Fruit fly (Drosophila melanogaster) whole organism, embryonic: ENCODE data around the gene Lcp65Ag3.

ENCODE experiments used
- CG10147 ChIP-seq: fragments of 200-800 bp; sonication (Bioruptor generic); optimal IDR thresholded peaks from 2 replicates; lab custom pipeline; 2019; ENCODE audit warnings: missing biosample characterization, mild to moderate bottlenecking, missing genetic modification characterization, moderate library complexity
- CG10274 ChIP-seq: fragments of 200-800 bp; sonication (Bioruptor generic); optimal IDR thresholded peaks from 3 replicates; lab custom pipeline; 2017; ENCODE audit warnings: missing biosample characterization, mild to moderate bottlenecking, missing genetic modification characterization
- CG11247 ChIP-seq: fragments of 200-800 bp; sonication (Bioruptor generic); IDR thresholded peaks from 2 replicates; pipeline ENCODE4 v1.3.6; 2022; ENCODE audit warnings: missing biosample characterization, missing genetic modification characterization
- CG12299 ChIP-seq: fragments of 200-800 bp; sonication (Bioruptor generic); optimal IDR thresholded peaks from 2 replicates; lab custom pipeline; 2018; ENCODE audit warnings: missing biosample characterization, mild to moderate bottlenecking, missing genetic modification characterization
- CG13624 ChIP-seq: fragments of 200-800 bp; sonication (Bioruptor generic); optimal IDR thresholded peaks from 2 replicates; lab custom pipeline; 2016; ENCODE audit warnings: missing biosample characterization, missing genetic modification characterization
- CG14667 ChIP-seq: fragments of 200-800 bp; sonication (Bioruptor generic); IDR thresholded peaks from 2 replicates; pipeline ENCODE4 v1.3.6; 2022; ENCODE audit warnings: missing biosample characterization, missing genetic modification characterization
- CG15601 ChIP-seq: fragments of 200-800 bp; sonication (Bioruptor generic); optimal IDR thresholded peaks from 3 replicates; lab custom pipeline; 2019; ENCODE audit warnings: missing biosample characterization, mild to moderate bottlenecking, missing genetic modification characterization, moderate library complexity
- CG1602 ChIP-seq: fragments of 200-800 bp; sonication (Bioruptor generic); optimal IDR thresholded peaks from 3 replicates; lab custom pipeline; 2016; ENCODE audit warnings: missing biosample characterization, missing genetic modification characterization
- CG16813 ChIP-seq: fragments of 200-800 bp; sonication (Bioruptor generic); IDR thresholded peaks from 3 replicates; pipeline ENCODE4 v1.3.6; 2022; ENCODE audit warnings: missing biosample characterization, missing genetic modification characterization; ENCODE audit not compliant: partially characterized antibody
- CG17186 ChIP-seq: fragments of 200-800 bp; sonication (Bioruptor generic); optimal IDR thresholded peaks from 3 replicates; lab custom pipeline; 2017; ENCODE audit warnings: missing biosample characterization, missing genetic modification reagents, missing genetic modification characterization
- CG17328 ChIP-seq: fragments of 200-800 bp; sonication (Bioruptor generic); IDR thresholded peaks from 2 replicates; pipeline ENCODE4 v1.3.6; 2022; ENCODE audit warnings: missing biosample characterization, missing genetic modification characterization
- CG17385 ChIP-seq: fragments of 200-800 bp; sonication (Bioruptor generic); optimal IDR thresholded peaks from 3 replicates; lab custom pipeline; 2018; ENCODE audit warnings: missing biosample characterization, mild to moderate bottlenecking, missing genetic modification characterization
- CG18619 ChIP-seq: fragments of 200-800 bp; sonication (Bioruptor generic); optimal IDR thresholded peaks from 3 replicates; lab custom pipeline; 2017; ENCODE audit warnings: missing biosample characterization, mild to moderate bottlenecking, missing genetic modification characterization
- CG2678 ChIP-seq: fragments of 200-800 bp; sonication (Bioruptor generic); optimal IDR thresholded peaks from 3 replicates; lab custom pipeline; 2019; ENCODE audit warnings: missing biosample characterization, mild to moderate bottlenecking, missing genetic modification characterization, moderate library complexity
- CG3281 ChIP-seq: fragments of 200-800 bp; sonication (Bioruptor generic); optimal IDR thresholded peaks from 3 replicates; lab custom pipeline; 2017; ENCODE audit warnings: missing biosample characterization, mild to moderate bottlenecking, missing genetic modification characterization
- CG4707 ChIP-seq: fragments of 200-800 bp; sonication (Bioruptor generic); optimal IDR thresholded peaks from 2 replicates; lab custom pipeline; 2018; ENCODE audit warnings: missing biosample characterization, mild to moderate bottlenecking, missing genetic modification characterization, moderate library complexity
- CG4820 ChIP-seq: fragments of 200-800 bp; sonication (Bioruptor generic); optimal IDR thresholded peaks from 3 replicates; lab custom pipeline; 2016; ENCODE audit warnings: missing biosample characterization, missing genetic modification characterization
- CG6813 ChIP-seq: fragments of 200-800 bp; sonication (Bioruptor generic); optimal IDR thresholded peaks from 2 replicates; lab custom pipeline; 2017; ENCODE audit warnings: missing biosample characterization, missing genetic modification characterization, mild to moderate bottlenecking, moderate library complexity, missing genetic modification reagents
- CG9215 ChIP-seq: fragments of 200-800 bp; sonication (Bioruptor generic); IDR thresholded peaks from 2 replicates; pipeline ENCODE4 v1.3.6; 2022; ENCODE audit warnings: missing biosample characterization, missing genetic modification characterization
- Dll ChIP-seq: fragments of 200-800 bp; sonication (Bioruptor generic); IDR thresholded peaks from 4 replicates; pipeline ENCODE4 v1.3.6; 2022; ENCODE audit warnings: missing biosample characterization, missing genetic modification characterization; ENCODE audit not compliant: partially characterized antibody
- Fer3 ChIP-seq: fragments of 200-800 bp; sonication (Bioruptor generic); optimal IDR thresholded peaks from 2 replicates; lab custom pipeline; 2018; ENCODE audit warnings: missing biosample characterization, mild to moderate bottlenecking, missing genetic modification characterization, moderate library complexity
- Gsc ChIP-seq: fragments of 200-800 bp; sonication (Bioruptor generic); IDR thresholded peaks from 2 replicates; pipeline ENCODE4 v1.3.6; 2022; ENCODE audit warnings: missing biosample characterization, missing genetic modification characterization
- H2.0 ChIP-seq: fragments of 200-800 bp; sonication (Bioruptor generic); IDR thresholded peaks from 2 replicates; pipeline ENCODE4 v1.3.6; 2022; ENCODE audit warnings: missing biosample characterization, missing genetic modification characterization
- Hr78 ChIP-seq, 2 experiments: fragments of 200-800 bp in 1 of 2; fragments of >200 bp in 1 of 2; sonication (Bioruptor generic) in 1 of 2; optimal IDR thresholded peaks; 2 replicates each; lab custom pipeline; 2017 to 2019; ENCODE audit warnings: missing biosample characterization in 2 of 2, missing genetic modification characterization in 2 of 2, mild to moderate bottlenecking in 1 of 2, moderate library complexity in 1 of 2
- Hsf ChIP-seq: fragments of 200-800 bp; sonication (Bioruptor generic); optimal IDR thresholded peaks from 3 replicates; lab custom pipeline; 2016; ENCODE audit warnings: missing biosample characterization, missing genetic modification characterization
- Lpt ChIP-seq: fragments of >200 bp; optimal IDR thresholded peaks from 2 replicates; lab custom pipeline; 2018; ENCODE audit warnings: missing biosample characterization, missing genetic modification characterization
- Med ChIP-seq: fragments of 200-800 bp; sonication (Bioruptor generic); peaks from one replicate; lab custom pipeline; 2016; ENCODE audit warnings: missing biosample characterization, missing genetic modification characterization, mild to moderate bottlenecking, inconsistent platforms, moderate library complexity
- Myb ChIP-seq: fragments of 200-800 bp; sonication (Bioruptor generic); optimal IDR thresholded peaks from 2 replicates; lab custom pipeline; 2016; ENCODE audit warnings: missing biosample characterization, missing genetic modification characterization
- NfI ChIP-seq: fragments of 200-800 bp; sonication (Bioruptor generic); optimal IDR thresholded peaks from 3 replicates; lab custom pipeline; 2018; ENCODE audit warnings: missing biosample characterization, mild to moderate bottlenecking, missing genetic modification characterization, moderate library complexity
- Pdp1 ChIP-seq, 2 experiments: fragments of 200-800 bp; sonication (Bioruptor generic); optimal IDR thresholded peaks; 3 replicates each; lab custom pipeline; 2016; ENCODE audit warnings: missing biosample characterization in 2 of 2, missing genetic modification characterization in 2 of 2, mild to moderate bottlenecking in 1 of 2, moderate library complexity in 1 of 2
- Ptx1 ChIP-seq: fragments of 200-800 bp; sonication (Bioruptor generic); IDR thresholded peaks from 2 replicates; pipeline ENCODE4 v1.3.6; 2022; ENCODE audit warnings: missing biosample characterization, missing genetic modification characterization
- Ravus ChIP-seq: fragments of 200-800 bp; sonication (Bioruptor generic); IDR thresholded peaks from 2 replicates; pipeline ENCODE4 v1.3.6; 2022; ENCODE audit warnings: missing biosample characterization, missing genetic modification characterization
- Sry-δ ChIP-seq: fragments of 200-800 bp; sonication (Bioruptor generic); optimal IDR thresholded peaks from 2 replicates; lab custom pipeline; 2016; ENCODE audit warnings: missing biosample characterization, missing genetic modification characterization
- ase ChIP-seq: fragments of 200-800 bp; sonication (Bioruptor generic); IDR thresholded peaks from 3 replicates; pipeline ENCODE4 v1.3.6; 2022; ENCODE audit warnings: missing biosample characterization, missing genetic modification characterization
- chm ChIP-seq: fragments of 200-800 bp; sonication (Bioruptor generic); IDR thresholded peaks from 2 replicates; pipeline ENCODE4 v1.3.6; 2022; ENCODE audit warnings: missing biosample characterization, missing genetic modification characterization
- esg ChIP-seq: fragments of 200-800 bp; sonication (Bioruptor generic); conservative IDR thresholded peaks from 2 replicates; pipeline ENCODE4 v1.3.6; 2022; ENCODE audit warnings: missing biosample characterization, missing genetic modification characterization
- fd64A ChIP-seq: fragments of 200-800 bp; sonication (Bioruptor generic); optimal IDR thresholded peaks from 3 replicates; lab custom pipeline; 2018; ENCODE audit warnings: missing biosample characterization, mild to moderate bottlenecking, missing genetic modification characterization
- jigr1 ChIP-seq: fragments of 200-800 bp; sonication (Bioruptor generic); IDR thresholded peaks from 3 replicates; pipeline ENCODE4 v1.3.6; 2022; ENCODE audit warnings: missing biosample characterization, missing genetic modification characterization
- jumu ChIP-seq: fragments of 200-800 bp; sonication (Bioruptor generic); optimal IDR thresholded peaks from 3 replicates; lab custom pipeline; 2016; ENCODE audit warnings: missing biosample characterization, missing genetic modification characterization
- nmo ChIP-seq: fragments of 200-800 bp; sonication (Bioruptor generic); optimal IDR thresholded peaks from 2 replicates; lab custom pipeline; 2018; ENCODE audit warnings: missing biosample characterization, mild to moderate bottlenecking, missing genetic modification characterization, moderate library complexity
- pfk ChIP-seq: fragments of 200-800 bp; sonication (Bioruptor generic); optimal IDR thresholded peaks from 2 replicates; lab custom pipeline; 2018; ENCODE audit warnings: missing biosample characterization, mild to moderate bottlenecking, missing genetic modification characterization, moderate library complexity
- pita ChIP-seq: fragments of 200-800 bp; sonication (Bioruptor generic); optimal IDR thresholded peaks from 2 replicates; lab custom pipeline; 2017; ENCODE audit warnings: missing biosample characterization, mild to moderate bottlenecking, missing genetic modification characterization
- prd ChIP-seq, 3 experiments: fragments of >200 bp in 2 of 3; fragments of 200-800 bp in 1 of 3; sonication (Bioruptor generic) in 1 of 3; optimal IDR thresholded peaks in 2 of 3; IDR thresholded peaks in 1 of 3; 2 replicates in 2 of 3; 3 replicates in 1 of 3; pipeline versions ENCODE4 v1.3.6 to Lab custom; 2017 to 2022; ENCODE audit warnings: missing biosample characterization in 1 of 3, missing genetic modification characterization in 1 of 3
- pzg ChIP-seq: fragments of 200-800 bp; sonication (Bioruptor generic); optimal IDR thresholded peaks from 3 replicates; lab custom pipeline; 2018; ENCODE audit warnings: missing biosample characterization, mild to moderate bottlenecking, missing genetic modification characterization, moderate library complexity
- ro ChIP-seq: fragments of 200-800 bp; sonication (Bioruptor generic); IDR thresholded peaks from 2 replicates; pipeline ENCODE4 v1.3.6; 2022; ENCODE audit warnings: missing biosample characterization, missing genetic modification characterization
- scrt ChIP-seq: fragments of 200-800 bp; sonication (Bioruptor generic); optimal IDR thresholded peaks from 2 replicates; lab custom pipeline; 2018; ENCODE audit warnings: missing biosample characterization, mild to moderate bottlenecking, missing genetic modification characterization, moderate library complexity
- so ChIP-seq: fragments of 200-800 bp; sonication (Bioruptor generic); IDR thresholded peaks from 3 replicates; pipeline ENCODE4 v1.3.6; 2022; ENCODE audit warnings: missing biosample characterization, missing genetic modification characterization
- sob ChIP-seq: fragments of 200-800 bp; sonication (Bioruptor generic); IDR thresholded peaks from 2 replicates; pipeline ENCODE4 v1.3.6; 2022; ENCODE audit warnings: missing biosample characterization, missing genetic modification characterization
- stwl ChIP-seq: fragments of 200-800 bp; sonication (Bioruptor generic); optimal IDR thresholded peaks from 3 replicates; lab custom pipeline; 2018; ENCODE audit warnings: missing biosample characterization, mild to moderate bottlenecking, missing genetic modification characterization, moderate library complexity

The Lcp65Ag3 gene

DNA sequence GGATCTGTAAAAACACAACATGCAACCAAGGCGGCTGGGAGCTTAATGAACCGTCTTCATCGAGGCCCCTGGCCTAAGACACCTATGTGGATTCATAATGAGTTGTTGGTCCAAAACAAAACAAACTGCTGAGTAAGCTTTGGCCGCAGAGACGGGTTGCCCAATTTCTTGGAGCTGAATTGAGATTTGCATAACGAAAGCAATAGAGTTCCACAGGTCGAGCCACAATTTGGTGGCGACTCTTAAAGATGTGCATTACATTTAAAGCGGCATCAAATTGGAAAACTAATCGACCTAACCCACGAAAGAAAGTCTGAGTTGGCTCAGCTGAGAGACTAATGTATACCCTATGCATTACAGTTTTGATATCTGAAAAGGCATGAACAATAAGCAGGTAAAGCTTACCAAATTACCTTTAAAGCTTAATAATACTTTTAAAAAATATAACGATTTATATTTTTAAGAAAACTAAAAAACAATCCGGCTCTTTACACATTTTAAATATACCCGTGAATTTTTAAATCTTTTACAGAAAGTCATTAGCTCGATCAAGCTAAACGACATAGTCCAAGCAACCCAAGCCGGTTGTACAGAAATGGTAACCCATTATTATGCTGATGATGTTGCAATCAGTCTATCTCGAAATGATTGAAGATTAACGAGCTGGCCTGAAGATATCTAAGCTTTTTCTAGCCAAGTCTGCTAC, 26.7 kb upstream of the Lcp65Ag3 start, which contains the start of gene CG13297 (continued):
- peak; percentile 17 for TF ChIP-seq CG6813 (GFP tag; lab: Kevin White, UChicago)
- no peak for TF ChIP-seq Dll (GFP tag; lab: Robert Waterston, UW)
- no peak for TF ChIP-seq chm
- TF ChIP-seq CG16813: no peak
- no peak for TF ChIP-seq pita (GFP tag; lab: Kevin White, UChicago)
- TF ChIP-seq CG9215 (GFP tag; lab: Robert Waterston, UW): 0 out of 2 replicates have a peak, but pooled peaks have one; percentile 8
- peak in 1 of 2 experiments; percentile 2 for TF ChIP-seq Pdp1 (GFP tag; optimal IDR thresholded peaks at IDR 0.05; lab: Kevin White, UChicago)
- peak; percentile 45; the same call in 1 of the 3 replicates for TF ChIP-seq jigr1 (GFP tag; lab: Robert Waterston, UW)
- no peak for TF ChIP-seq Lpt
- peak; percentile 43 for TF ChIP-seq NfI (GFP tag; lab: Kevin White, UChicago)
- TF ChIP-seq ase: peak; percentile 54; the same call in 1 of the 3 replicates
- no peak for TF ChIP-seq ro (GFP tag; lab: Robert Waterston, UW)
- no peak for TF ChIP-seq CG10274
- TF ChIP-seq CG10147 (GFP tag; lab: Kevin White, UChicago): peak; percentile 30
- peak; percentile 79 for TF ChIP-seq CG2678
- peak; percentile 12 for TF ChIP-seq CG12299 (tag; lab: Kevin White, UChicago)
- peak; percentile 81 for TF ChIP-seq Ptx1 (GFP tag; lab: Robert Waterston, UW)
- no peak for TF ChIP-seq Ravus (GFP tag; lab: Robert Waterston, UW)
- no peak for TF ChIP-seq so
- no peak for TF ChIP-seq Myb (GFP tag; lab: Kevin White, UChicago)
- TF ChIP-seq CG3281 (GFP tag; lab: Kevin White, UChicago): no peak
- TF ChIP-seq Gsc (GFP tag; lab: Robert Waterston, UW): no peak
- TF ChIP-seq stwl: no peak
- peak; percentile 61 for TF ChIP-seq esg (GFP tag; lab: Robert Waterston, UW)
- TF ChIP-seq pfk: no peak
- TF ChIP-seq scrt (GFP tag; lab: Kevin White, UChicago): peak; percentile 26
- peak; percentile 20 for TF ChIP-seq CG17385 (GFP tag; lab: Kevin White, UChicago)
- no peak for TF ChIP-seq Sry-δ (GFP tag; lab: Kevin White, UChicago)
- no peak for TF ChIP-seq CG15601 (tag; lab: Kevin White, UChicago)
- TF ChIP-seq sob (GFP tag; lab: Robert Waterston, UW): peak; percentile 40; the same call in 1 of the 2 replicates
- TF ChIP-seq fd64A (GFP tag; lab: Kevin White, UChicago): no peak
- peak in 1 of 2 experiments; percentile 76 for TF ChIP-seq Hr78 (GFP tag; optimal IDR thresholded peaks at IDR 0.05; lab: Kevin White, UChicago)
- no peak for TF ChIP-seq H2.0
- TF ChIP-seq nmo: peak; percentile 66
- TF ChIP-seq CG17186 (GFP tag; lab: Kevin White, UChicago): no peak
- TF ChIP-seq Hsf (GFP tag; lab: Kevin White, UChicago): no peak
- no peak for TF ChIP-seq CG11247
- peak; percentile 13 for TF ChIP-seq CG1602 (GFP tag; lab: Kevin White, UChicago)
- no peak for TF ChIP-seq CG17328 (GFP tag; lab: Robert Waterston, UW)
- peak; percentile 32 for TF ChIP-seq CG4820 (GFP tag; lab: Kevin White, UChicago)
- peak; percentile 35 for TF ChIP-seq Fer3 (tag; lab: Kevin White, UChicago)
- TF ChIP-seq pzg: no peak
- TF ChIP-seq jumu (GFP tag; lab: Kevin White, UChicago): no peak
- TF ChIP-seq Med (GFP tag; lab: Kevin White, UChicago): peak; percentile 1
- TF ChIP-seq CG18619 (GFP tag; lab: Kevin White, UChicago): no peak
- no peak for TF ChIP-seq CG13624
- no peak for TF ChIP-seq prd (optimal IDR thresholded peaks at IDR 0.05; lab: Kevin White, UChicago)
- peak; percentile 59; the same call in 2 of the 3 replicates for TF ChIP-seq prd (GFP tag; IDR thresholded peaks at IDR 0.05; lab: Robert Waterston, UW)
- no peak for TF ChIP-seq CG14667
- no peak for TF ChIP-seq CG4707 (GFP tag; lab: Kevin White, UChicago)
